Fruit fly (Drosophila melanogaster) whole organism, embryonic: ENCODE results near the gene Tao.

Experiments used
- Adf1 ChIP-seq: fragments of 200-800 bp; sonication (Bioruptor generic); IDR thresholded peaks from 2 replicates; pipeline ENCODE4 v1.3.6; 2022; ENCODE audit warnings: missing biosample characterization, missing genetic modification characterization
- Aef1 ChIP-seq: fragments of 200-800 bp; sonication (Bioruptor generic); IDR thresholded peaks from 3 replicates; pipeline ENCODE4 v1.3.6; 2022; ENCODE audit warnings: missing biosample characterization, missing genetic modification characterization
- Bgb ChIP-seq: fragments of 200-800 bp; sonication (Bioruptor generic); IDR thresholded peaks from 2 replicates; pipeline ENCODE4 v1.3.6; 2022; ENCODE audit warnings: missing biosample characterization, missing genetic modification characterization; ENCODE audit not compliant: partially characterized antibody
- CG10267 ChIP-seq: fragments of 200-800 bp; sonication (Bioruptor generic); optimal IDR thresholded peaks from 2 replicates; lab custom pipeline; 2018; ENCODE audit warnings: missing biosample characterization, mild to moderate bottlenecking, missing genetic modification characterization, moderate library complexity
- CG10431 ChIP-seq: fragments of 200-800 bp; sonication (Bioruptor generic); optimal IDR thresholded peaks from 3 replicates; lab custom pipeline; 2018; ENCODE audit warnings: missing biosample characterization, mild to moderate bottlenecking, missing genetic modification characterization
- CG13287 ChIP-seq: fragments of 200-800 bp; sonication (Bioruptor generic); IDR thresholded peaks from 2 replicates; pipeline ENCODE4 v1.3.6; 2022; ENCODE audit warnings: missing biosample characterization, missing genetic modification characterization; ENCODE audit not compliant: partially characterized antibody
- CG13424 ChIP-seq: fragments of 200-800 bp; sonication (Bioruptor generic); optimal IDR thresholded peaks from 2 replicates; lab custom pipeline; 2019; ENCODE audit warnings: missing biosample characterization, mild to moderate bottlenecking, missing genetic modification characterization, moderate library complexity
- CG14667 ChIP-seq: fragments of 200-800 bp; sonication (Bioruptor generic); IDR thresholded peaks from 2 replicates; pipeline ENCODE4 v1.3.6; 2022; ENCODE audit warnings: missing biosample characterization, missing genetic modification characterization
- CG16815 ChIP-seq: fragments of 200-800 bp; sonication (Bioruptor generic); optimal IDR thresholded peaks from 3 replicates; lab custom pipeline; 2017; ENCODE audit warnings: missing biosample characterization, mild to moderate bottlenecking, missing genetic modification characterization
- CG17186 ChIP-seq: fragments of 200-800 bp; sonication (Bioruptor generic); optimal IDR thresholded peaks from 3 replicates; lab custom pipeline; 2017; ENCODE audit warnings: missing biosample characterization, missing genetic modification reagents, missing genetic modification characterization
- CG2116 ChIP-seq: fragments of 200-800 bp; sonication (Bioruptor generic); optimal IDR thresholded peaks from 3 replicates; lab custom pipeline; 2018; ENCODE audit warnings: missing biosample characterization, mild to moderate bottlenecking, missing genetic modification characterization
- CG2889 ChIP-seq: fragments of 200-800 bp; sonication (Bioruptor generic); IDR thresholded peaks from 3 replicates; pipeline ENCODE4 v1.3.6; 2022; ENCODE audit warnings: missing biosample characterization, missing genetic modification characterization
- CG31365 ChIP-seq: fragments of 200-800 bp; sonication (Bioruptor generic); optimal IDR thresholded peaks from 2 replicates; lab custom pipeline; 2018; ENCODE audit warnings: missing biosample characterization, mild to moderate bottlenecking, missing genetic modification characterization
- CG31441 ChIP-seq: fragments of 200-800 bp; sonication (Bioruptor generic); IDR thresholded peaks from 2 replicates; pipeline ENCODE4 v1.3.6; 2022; ENCODE audit warnings: missing biosample characterization, missing genetic modification characterization
- CG33557 ChIP-seq: fragments of 200-800 bp; sonication (Bioruptor generic); optimal IDR thresholded peaks from 2 replicates; lab custom pipeline; 2019; ENCODE audit warnings: missing biosample characterization, mild to moderate bottlenecking, missing genetic modification characterization, moderate library complexity
- CG6791 ChIP-seq: fragments of 200-800 bp; sonication (Bioruptor generic); IDR thresholded peaks from 3 replicates; pipeline ENCODE4 v1.3.6; 2022; ENCODE audit warnings: missing biosample characterization, missing genetic modification characterization; ENCODE audit not compliant: partially characterized antibody
- CG7556 ChIP-seq: fragments of 200-800 bp; sonication (Bioruptor generic); optimal IDR thresholded peaks from 2 replicates; lab custom pipeline; 2017; ENCODE audit warnings: missing biosample characterization, mild to moderate bottlenecking, missing genetic modification characterization
- CG7987 ChIP-seq: fragments of 200-800 bp; sonication (Bioruptor generic); optimal IDR thresholded peaks from 2 replicates; lab custom pipeline; 2018; ENCODE audit warnings: missing biosample characterization, mild to moderate bottlenecking, missing genetic modification characterization, moderate library complexity
- CG8281 ChIP-seq: fragments of 200-800 bp; sonication (Bioruptor generic); optimal IDR thresholded peaks from 2 replicates; lab custom pipeline; 2018; ENCODE audit warnings: missing biosample characterization, mild to moderate bottlenecking, missing genetic modification characterization, moderate library complexity
- CG8944 ChIP-seq: fragments of 200-800 bp; sonication (Bioruptor generic); optimal IDR thresholded peaks from 3 replicates; lab custom pipeline; 2016; ENCODE audit warnings: missing biosample characterization, missing genetic modification characterization
- Drgx ChIP-seq: fragments of 200-800 bp; sonication (Bioruptor generic); IDR thresholded peaks from 2 replicates; pipeline ENCODE4 v1.3.6; 2022; ENCODE audit warnings: missing biosample characterization, missing genetic modification characterization
- Eip74EF ChIP-seq, 2 experiments: fragments of 200-800 bp in 1 of 2; fragments of >200 bp in 1 of 2; sonication (Bioruptor generic) in 1 of 2; optimal IDR thresholded peaks; 2 replicates each; lab custom pipeline; 2017 to 2019; ENCODE audit warnings: missing biosample characterization in 2 of 2, missing genetic modification characterization in 2 of 2, mild to moderate bottlenecking in 1 of 2, moderate library complexity in 1 of 2
- Elba2 ChIP-seq: fragments of 200-800 bp; sonication (Bioruptor generic); optimal IDR thresholded peaks from 3 replicates; lab custom pipeline; 2016; ENCODE audit warnings: missing biosample characterization, missing genetic modification characterization
- GATAe ChIP-seq: fragments of 200-800 bp; sonication (Bioruptor generic); conservative IDR thresholded peaks from 2 replicates; pipeline ENCODE4 v1.3.6; 2022; ENCODE audit warnings: missing biosample characterization, missing genetic modification characterization
- HLH54F ChIP-seq: fragments of 200-800 bp; sonication (Bioruptor generic); optimal IDR thresholded peaks from 3 replicates; lab custom pipeline; 2016; ENCODE audit warnings: missing biosample characterization, missing genetic modification characterization
- Hr78 ChIP-seq, 2 experiments: fragments of 200-800 bp in 1 of 2; fragments of >200 bp in 1 of 2; sonication (Bioruptor generic) in 1 of 2; optimal IDR thresholded peaks; 2 replicates each; lab custom pipeline; 2017 to 2019; ENCODE audit warnings: missing biosample characterization in 2 of 2, missing genetic modification characterization in 2 of 2, mild to moderate bottlenecking in 1 of 2, moderate library complexity in 1 of 2
- Mad ChIP-seq: fragments of 200-800 bp; sonication (Bioruptor generic); optimal IDR thresholded peaks from 2 replicates; lab custom pipeline; 2016; ENCODE audit warnings: missing biosample characterization, missing genetic modification characterization
- Meics ChIP-seq: fragments of 200-800 bp; sonication (Bioruptor generic); optimal IDR thresholded peaks from 2 replicates; lab custom pipeline; 2017; ENCODE audit warnings: missing biosample characterization, mild to moderate bottlenecking, missing genetic modification characterization
- NfI ChIP-seq: fragments of 200-800 bp; sonication (Bioruptor generic); optimal IDR thresholded peaks from 3 replicates; lab custom pipeline; 2018; ENCODE audit warnings: missing biosample characterization, mild to moderate bottlenecking, missing genetic modification characterization, moderate library complexity
- Scr ChIP-seq: fragments of 200-800 bp; sonication (Bioruptor generic); IDR thresholded peaks from 2 replicates; pipeline ENCODE4 v1.3.6; 2022; ENCODE audit warnings: missing biosample characterization, missing genetic modification characterization; ENCODE audit not compliant: partially characterized antibody
- Sox100B ChIP-seq: fragments of 200-800 bp; sonication (Bioruptor generic); optimal IDR thresholded peaks from 3 replicates; lab custom pipeline; 2018; ENCODE audit warnings: missing biosample characterization, mild to moderate bottlenecking, missing genetic modification characterization
- Ssrp ChIP-seq: fragments of 200-800 bp; sonication (Bioruptor generic); optimal IDR thresholded peaks from 2 replicates; lab custom pipeline; 2018; ENCODE audit warnings: missing biosample characterization, mild to moderate bottlenecking, missing genetic modification characterization, moderate library complexity
- Trl ChIP-seq, 3 experiments: fragments of >200 bp in 2 of 3; fragments of 200-800 bp in 1 of 3; sonication (Bioruptor generic) in 1 of 3; optimal IDR thresholded peaks; 2 replicates in 1 of 3; 3 replicates in 2 of 3; lab custom pipeline; 2016 to 2017; ENCODE audit warnings: missing biosample characterization in 1 of 3, missing genetic modification characterization in 1 of 3
- bbx ChIP-seq: fragments of 200-800 bp; sonication (Bioruptor generic); IDR thresholded peaks from 2 replicates; pipeline ENCODE4 v1.3.6; 2022; ENCODE audit warnings: missing biosample characterization, missing genetic modification characterization; ENCODE audit not compliant: partially characterized antibody
- bowl ChIP-seq: fragments of 200-800 bp; sonication (Bioruptor generic); IDR thresholded peaks from 2 replicates; pipeline ENCODE4 v1.3.6; 2022; ENCODE audit warnings: missing biosample characterization, missing genetic modification characterization
- crc ChIP-seq: fragments of 200-800 bp; sonication (Bioruptor generic); optimal IDR thresholded peaks from 2 replicates; lab custom pipeline; 2016; ENCODE audit warnings: missing biosample characterization, missing genetic modification characterization
- emc ChIP-seq: fragments of 200-800 bp; sonication (Bioruptor generic); optimal IDR thresholded peaks from 2 replicates; lab custom pipeline; 2016; ENCODE audit warnings: missing biosample characterization, missing genetic modification characterization
- eve ChIP-seq, 2 experiments: fragments of >200 bp; optimal IDR thresholded peaks; 2 replicates each; lab custom pipeline; 2017; ENCODE audit warnings: missing biosample characterization in 2 of 2, missing genetic modification characterization in 2 of 2
- exex ChIP-seq: fragments of 200-800 bp; sonication (Bioruptor generic); optimal IDR thresholded peaks from 4 replicates; lab custom pipeline; 2018; ENCODE audit warnings: missing biosample characterization, mild to moderate bottlenecking, missing genetic modification characterization, moderate library complexity
- grn ChIP-seq: fragments of 200-800 bp; sonication (Bioruptor generic); optimal IDR thresholded peaks from 3 replicates; lab custom pipeline; 2017; ENCODE audit warnings: missing biosample characterization, missing genetic modification characterization
- hbn ChIP-seq: fragments of 200-800 bp; sonication (Bioruptor generic); IDR thresholded peaks from 2 replicates; pipeline ENCODE4 v1.3.6; 2022; ENCODE audit warnings: missing biosample characterization, missing genetic modification characterization; ENCODE audit not compliant: partially characterized antibody
- p53 ChIP-seq: fragments of 200-800 bp; sonication (Bioruptor generic); optimal IDR thresholded peaks from 2 replicates; lab custom pipeline; 2016; ENCODE audit warnings: missing biosample characterization, missing genetic modification characterization
- phol ChIP-seq: fragments of 200-800 bp; sonication (Bioruptor generic); optimal IDR thresholded peaks from 3 replicates; lab custom pipeline; 2018; ENCODE audit warnings: missing biosample characterization, mild to moderate bottlenecking, missing genetic modification characterization, moderate library complexity
- run ChIP-seq: fragments of 200-800 bp; sonication (Bioruptor generic); optimal IDR thresholded peaks from 3 replicates; lab custom pipeline; 2018; ENCODE audit warnings: missing biosample characterization, mild to moderate bottlenecking, missing genetic modification characterization
- sens ChIP-seq: fragments of 200-800 bp; sonication (Bioruptor generic); peaks from one replicate; lab custom pipeline; 2016; ENCODE audit warnings: missing biosample characterization, missing genetic modification characterization
- sima ChIP-seq: fragments of 200-800 bp; sonication (Bioruptor generic); optimal IDR thresholded peaks from 2 replicates; lab custom pipeline; 2016; ENCODE audit warnings: missing biosample characterization, missing genetic modification characterization
- vnd ChIP-seq: fragments of 200-800 bp; sonication (Bioruptor generic); IDR thresholded peaks from 3 replicates; pipeline ENCODE4 v1.3.6; 2022; ENCODE audit warnings: missing biosample characterization, missing genetic modification characterization; ENCODE audit not compliant: partially characterized antibody
- zen2 ChIP-seq: fragments of 200-800 bp; sonication (Bioruptor generic); IDR thresholded peaks from 3 replicates; pipeline ENCODE4 v1.3.6; 2022; ENCODE audit warnings: missing biosample characterization, missing genetic modification characterization; ENCODE audit not compliant: partially characterized antibody
- zfh2 ChIP-seq: fragments of 200-800 bp; sonication (Bioruptor generic); optimal IDR thresholded peaks from 2 replicates; lab custom pipeline; 2016; ENCODE audit warnings: missing biosample characterization, missing genetic modification characterization

Tao gene

dm6 chrX:19603953-19604352 lies 24.4 kb upstream of the Tao start (continued):
- TF ChIP-seq Sox100B (GFP tag; lab: Kevin White, UChicago), result peak; percentile 53
- TF ChIP-seq p53, result no peak
- TF ChIP-seq CG33557 (GFP tag; lab: Kevin White, UChicago), result no peak
- 0 out of 2 replicates have a peak, but pooled peaks have one; percentile 24 for TF ChIP-seq bowl (GFP tag; lab: Robert Waterston, UW)
- no peak for TF ChIP-seq grn (GFP tag; lab: Kevin White, UChicago)
- TF ChIP-seq HLH54F (GFP tag; lab: Kevin White, UChicago), result peak; percentile 27
- TF ChIP-seq CG6791 (GFP tag; lab: Robert Waterston, UW), result no peak
- peak; percentile 78 for TF ChIP-seq CG31441 (GFP tag; lab: Robert Waterston, UW)
- TF ChIP-seq CG8281 (tag; lab: Kevin White, UChicago), result peak; percentile 56
- TF ChIP-seq CG31365 (tag; lab: Kevin White, UChicago), result no peak
- peak; percentile 73 for TF ChIP-seq CG2889 (GFP tag; lab: Robert Waterston, UW)
- TF ChIP-seq Elba2 (GFP tag; lab: Kevin White, UChicago), result no peak
- TF ChIP-seq CG7987 (GFP tag; lab: Kevin White, UChicago), result no peak
- TF ChIP-seq Hr78 (GFP tag; optimal IDR thresholded peaks at IDR 0.05; lab: Kevin White, UChicago), result no peak
- no peak for TF ChIP-seq CG13287
- peak; percentile 44 for TF ChIP-seq zfh2 (GFP tag; lab: Kevin White, UChicago)
- peak; percentile 75 for TF ChIP-seq CG13424 (tag; lab: Kevin White, UChicago)
- TF ChIP-seq eve (GFP tag; optimal IDR thresholded peaks at IDR 0.05; lab: Kevin White, UChicago), result no peak
- TF ChIP-seq CG14667 (GFP tag; lab: Robert Waterston, UW), result peak; percentile 60
- no peak for TF ChIP-seq vnd
- TF ChIP-seq zen2, result no peak
- TF ChIP-seq hbn (GFP tag; lab: Robert Waterston, UW), result no peak
- TF ChIP-seq CG7556 (GFP tag; lab: Kevin White, UChicago), result peak; percentile 64
- TF ChIP-seq sima (GFP tag; lab: Kevin White, UChicago), result no peak
- TF ChIP-seq Drgx (GFP tag; lab: Robert Waterston, UW), result peak; percentile 84
- TF ChIP-seq Meics (GFP tag; lab: Kevin White, UChicago), result peak; percentile 79
- TF ChIP-seq CG8944, result peak; percentile 32
- peak; percentile 92 for TF ChIP-seq sens (GFP tag; lab: Kevin White, UChicago)
- TF ChIP-seq emc (GFP tag; lab: Kevin White, UChicago), result no peak
- TF ChIP-seq NfI (GFP tag; lab: Kevin White, UChicago), result peak; percentile 80
- TF ChIP-seq CG10431 (GFP tag; lab: Kevin White, UChicago), result no peak
- TF ChIP-seq Adf1 (GFP tag; lab: Robert Waterston, UW), result peak; percentile 56; the same call in 1 of the 2 replicates
- peak; percentile 34 for TF ChIP-seq run
- peak; percentile 36 for TF ChIP-seq crc (GFP tag; lab: Kevin White, UChicago)
- no peak for TF ChIP-seq Scr
- TF ChIP-seq phol (tag; lab: Kevin White, UChicago), result peak; percentile 69
- peak in 1 of 2 experiments; percentile 55 for TF ChIP-seq Eip74EF (GFP tag; optimal IDR thresholded peaks at IDR 0.05; lab: Kevin White, UChicago)
- TF ChIP-seq bbx (GFP tag; lab: Robert Waterston, UW), result no peak
- no peak for TF ChIP-seq Trl (optimal IDR thresholded peaks at IDR 0.05; lab: Kevin White, UChicago)
- TF ChIP-seq Trl (GFP tag; optimal IDR thresholded peaks at IDR 0.05; lab: Kevin White, UChicago), result peak; percentile 54
- no peak for TF ChIP-seq GATAe (GFP tag; lab: Robert Waterston, UW)
- TF ChIP-seq Mad, result peak; percentile 40
- no peak for TF ChIP-seq Bgb (GFP tag; lab: Robert Waterston, UW)
- TF ChIP-seq exex, result peak; percentile 33
- peak; percentile 77 for TF ChIP-seq Aef1 (GFP tag; lab: Robert Waterston, UW)
- peak; percentile 31 for TF ChIP-seq CG16815 (GFP tag; lab: Kevin White, UChicago)
- no peak for TF ChIP-seq CG17186 (GFP tag; lab: Kevin White, UChicago)
- peak; percentile 59 for TF ChIP-seq CG10267 (tag; lab: Kevin White, UChicago)
- TF ChIP-seq Ssrp, result peak; percentile 53
- peak; percentile 2 for TF ChIP-seq CG2116 (GFP tag; lab: Kevin White, UChicago)
